Fruit fly (Drosophila melanogaster): ENCODE data around the gene Naglu.

Naglu gene

dm6 chr2L:8394840-8395239 lies 16.8 kb downstream of the Naglu start, which contains the start of gene Peritrophin-15b:
Gene Peritrophin-15b, minus strand, starts transcription at chr2L:8394940.
- no peak for TF ChIP-seq CG17801 (GFP tag; optimal IDR thresholded peaks at IDR 0.05; ENCODE audit: partially characterized antibody)

DNA sequence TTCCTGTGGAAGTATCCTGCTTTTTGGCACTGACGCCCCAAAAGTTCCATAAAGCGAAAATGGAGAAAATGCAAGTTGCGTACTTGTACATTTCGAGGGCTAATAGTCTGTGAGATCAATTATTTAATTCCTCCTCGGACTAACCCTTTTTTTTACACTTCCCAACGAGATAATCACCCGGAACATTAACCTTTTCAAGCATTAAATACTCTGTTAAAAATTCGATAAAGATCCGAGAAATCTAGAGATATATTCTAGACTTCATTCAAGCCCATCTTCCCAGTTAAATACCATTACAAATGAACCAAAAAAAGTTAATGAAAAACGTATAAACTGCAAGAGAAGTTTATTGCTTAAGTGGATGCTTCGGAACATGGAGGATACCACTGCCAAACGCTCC lies 17.5 kb downstream of the Naglu start, which contains the start of gene lectin-29Ca:
Gene lectin-29Ca (minus strand): TSS at position 101 of the 400 bp plus-strand sequence.
- TF ChIP-seq CG17801 (GFP tag; optimal IDR thresholded peaks at IDR 0.05; ENCODE audit: partially characterized antibody): no peak

dm6 chr2L:8393122-8393521 lies 18.5 kb downstream of the Naglu start, which contains the start of gene Acp29AB:
Gene Acp29AB, minus strand, starts transcription at chr2L:8393222.
- no peak for TF ChIP-seq CG17801 (GFP tag; optimal IDR thresholded peaks at IDR 0.05; ENCODE audit: partially characterized antibody)

- TF ChIP-seq CG17801 (GFP tag; optimal IDR thresholded peaks at IDR 0.05; ENCODE audit: partially characterized antibody): no peak
These were observed 19.4 kb downstream of the Naglu start, which contains the start of gene CG42820 for dm6 chr2L:8392298-8392697. Gene CG42820, minus strand, starts transcription at chr2L:8392398.

DNA sequence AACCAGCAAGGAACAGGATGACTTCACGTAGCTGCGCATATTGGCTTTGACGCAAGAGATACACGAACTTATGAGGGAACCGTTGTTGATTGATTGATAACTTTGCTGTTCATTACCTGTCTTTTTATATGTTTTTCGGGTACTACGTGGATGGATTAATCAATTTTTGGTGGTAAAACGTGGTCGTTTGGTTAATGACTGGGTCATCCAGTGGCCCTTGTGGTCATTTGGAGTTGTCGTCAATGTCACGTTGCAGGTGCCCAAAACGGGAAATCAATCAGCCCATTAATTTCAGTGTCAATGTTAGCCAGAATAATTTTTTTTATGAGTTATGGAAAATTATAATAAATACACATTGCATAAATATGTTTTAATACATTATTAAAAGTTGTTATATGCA lies 22.4 kb downstream of the Naglu start, which contains the start of gene CG42819:
Gene CG42819 (minus strand): TSS at position 101 of the 400 bp plus-strand sequence.
- no peak for TF ChIP-seq CG17801 (GFP tag; optimal IDR thresholded peaks at IDR 0.05; ENCODE audit: partially characterized antibody)

DNA sequence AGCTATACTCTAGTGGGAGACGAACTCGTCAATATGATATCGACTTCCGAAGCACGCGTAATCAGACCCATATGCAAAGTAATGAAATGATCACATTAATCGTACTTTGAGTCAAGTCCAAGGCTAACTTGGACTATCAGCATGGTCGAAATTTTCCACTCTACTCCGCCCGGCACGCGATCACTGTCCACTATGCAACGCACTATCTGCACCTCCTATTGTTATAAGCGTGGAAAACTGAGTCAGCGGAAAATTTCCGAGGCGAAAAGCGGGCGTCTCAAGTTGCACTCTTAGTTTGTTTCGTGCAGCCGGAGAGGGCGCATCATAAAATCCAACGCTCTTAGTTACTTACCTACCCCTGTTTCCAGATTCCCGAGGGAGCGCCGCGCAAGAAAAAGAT lies 25.8 kb downstream of the Naglu start:
- TF ChIP-seq CG17801 (GFP tag; optimal IDR thresholded peaks at IDR 0.05; ENCODE audit: partially characterized antibody): no peak

DNA sequence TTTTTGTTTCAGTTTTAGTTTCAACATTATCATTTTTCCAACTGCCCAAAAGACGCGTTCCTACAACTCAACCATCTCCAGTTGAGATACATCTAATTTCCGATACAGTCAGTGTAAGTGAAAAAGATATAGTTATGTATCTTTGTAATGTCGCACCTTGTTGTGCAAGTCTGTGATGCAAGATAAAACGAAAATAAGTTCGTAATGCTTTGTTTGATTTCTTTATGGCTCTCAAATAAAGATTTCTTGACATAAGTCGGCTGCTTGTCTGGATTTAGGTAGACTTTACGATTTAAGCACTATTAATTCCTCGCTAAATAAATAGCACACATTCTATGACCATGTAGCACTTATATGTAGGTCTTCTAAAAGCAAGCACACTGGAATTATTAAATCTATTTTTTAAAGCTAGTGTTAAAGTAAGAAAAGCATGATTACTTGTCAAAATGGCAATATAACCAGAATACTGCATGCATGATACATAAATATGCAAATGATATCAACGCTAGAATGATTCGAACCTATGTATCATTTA lies 26.6 kb downstream of the Naglu start:
- TF ChIP-seq CG17801 (GFP tag; optimal IDR thresholded peaks at IDR 0.05; ENCODE audit: partially characterized antibody): no peak

DNA sequence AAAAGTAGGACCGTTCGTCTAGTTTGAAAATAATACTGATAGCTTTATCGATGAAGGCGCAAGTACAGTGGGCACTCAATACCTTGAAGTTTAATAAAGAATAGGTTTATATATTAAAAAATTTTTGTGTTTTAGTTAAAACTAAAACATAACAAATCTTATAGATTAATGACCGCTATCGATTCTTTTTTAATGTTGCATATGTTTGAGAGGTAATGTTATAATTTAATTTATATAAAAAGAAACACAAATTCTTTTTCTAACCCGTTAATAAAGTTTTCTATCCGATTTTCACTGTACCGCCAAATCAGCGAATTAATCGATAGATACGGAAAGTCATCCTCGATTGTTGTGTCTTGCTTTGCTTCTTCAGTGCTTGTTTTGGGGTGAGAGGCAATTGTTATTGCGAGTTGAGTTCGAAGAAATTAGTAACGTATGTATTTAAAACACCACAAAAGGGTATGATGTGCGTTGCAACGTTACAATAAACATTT lies 27.5 kb downstream of the Naglu start, which contains the start of the genes Dad1 and CG13384:
Gene Dad1 (minus strand): TSS at position 30 of the 494 bp plus-strand sequence.
Gene CG13384 (plus strand): TSS at position 348 of the 494 bp plus-strand sequence.
- peak; percentile 98 for TF ChIP-seq CG17801 (GFP tag; optimal IDR thresholded peaks at IDR 0.05; ENCODE audit: partially characterized antibody)

DNA sequence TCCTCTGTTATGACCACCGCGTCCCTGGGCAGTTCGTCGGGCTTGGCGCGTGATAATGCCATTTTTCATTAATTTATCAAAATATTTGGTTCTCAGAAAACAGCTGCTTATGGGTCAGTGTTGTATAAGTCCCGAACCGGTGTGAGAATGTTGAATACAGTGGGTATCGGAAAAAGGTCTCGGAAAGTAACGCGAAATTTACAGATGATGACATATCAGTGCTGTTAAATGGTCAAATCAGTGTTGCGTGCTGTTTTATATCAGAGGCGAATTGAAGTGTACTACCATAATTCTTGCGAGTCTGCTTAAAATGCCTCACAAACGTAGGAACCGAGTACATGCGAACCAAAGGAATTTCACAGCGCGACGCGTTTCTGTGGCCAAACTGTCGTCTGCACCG lies 29.0 kb downstream of the Naglu start, which contains the start of the genes CG13392 and Rcd4:
Gene CG13392 (minus strand): TSS at position 162 of the 400 bp plus-strand sequence.
Gene Rcd4 (plus strand): TSS at position 216 of the 400 bp plus-strand sequence.
- peak; percentile 63 for TF ChIP-seq CG17801 (GFP tag; optimal IDR thresholded peaks at IDR 0.05; ENCODE audit: partially characterized antibody)

dm6 chr2L:8381508-8382036 lies 30.1 kb downstream of the Naglu start, which contains the start of gene AlaRS:
Gene AlaRS, minus strand, starts transcription at chr2L:8381764.
- peak; percentile 72 for TF ChIP-seq CG17801 (GFP tag; optimal IDR thresholded peaks at IDR 0.05; ENCODE audit: partially characterized antibody)

DNA sequence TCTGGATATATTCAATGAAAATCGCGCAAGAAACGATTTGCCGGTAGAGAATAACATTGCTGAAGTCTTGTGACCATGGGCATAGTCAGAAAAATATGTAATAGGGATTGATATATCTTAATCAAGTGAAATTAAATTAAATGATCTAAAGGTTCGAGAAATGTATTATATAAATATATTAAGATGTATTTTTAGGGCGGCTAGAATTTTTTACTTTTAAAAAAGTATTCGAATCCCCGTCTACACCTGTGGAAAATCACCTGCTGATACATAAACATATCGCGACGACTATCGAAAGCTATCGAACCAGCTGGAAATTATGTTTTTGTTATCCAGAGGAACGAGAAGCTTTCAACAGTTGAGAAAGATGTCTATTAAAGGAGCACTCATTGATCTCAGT lies 35.0 kb downstream of the Naglu start, which contains the start of the genes CG13390 and CG17294:
Gene CG13390 (minus strand): TSS at position 81 of the 400 bp plus-strand sequence.
Gene CG17294 (plus strand): TSS at position 319 of the 400 bp plus-strand sequence.
- peak; percentile 100 for TF ChIP-seq CG17801 (GFP tag; optimal IDR thresholded peaks at IDR 0.05; ENCODE audit: partially characterized antibody)

DNA sequence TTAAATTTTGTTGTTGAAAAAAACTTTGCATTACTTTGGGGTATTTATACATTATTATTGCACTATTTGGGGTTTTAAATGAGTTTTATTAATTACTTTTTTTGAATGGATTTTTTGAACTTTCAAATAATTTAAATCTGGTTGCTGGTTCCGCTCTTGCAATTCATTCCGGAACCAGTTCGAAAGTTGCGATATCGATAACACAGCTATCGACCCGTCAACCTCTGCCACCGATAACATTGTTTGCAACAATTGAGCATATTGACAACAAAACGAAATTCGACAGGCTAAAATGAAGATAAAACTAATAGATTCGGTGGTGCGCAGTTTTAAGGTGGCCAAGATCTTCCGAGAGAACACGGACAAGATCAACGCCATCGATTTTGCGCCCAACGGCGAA lies 37.4 kb downstream of the Naglu start, which contains the start of gene Wdr82:
Gene Wdr82 (plus strand): TSS at position 227 of the 400 bp plus-strand sequence.
- peak; percentile 12 for TF ChIP-seq CG17801 (GFP tag; optimal IDR thresholded peaks at IDR 0.05; ENCODE audit: partially characterized antibody)

- TF ChIP-seq CG17801 (GFP tag; optimal IDR thresholded peaks at IDR 0.05; ENCODE audit: partially characterized antibody): no peak
These were observed 39.4 kb downstream of the Naglu start for dm6 chr2L:8372248-8372647.

- TF ChIP-seq CG17801 (GFP tag; optimal IDR thresholded peaks at IDR 0.05; ENCODE audit: partially characterized antibody): peak; percentile 49
These were observed 40.2 kb downstream of the Naglu start for dm6 chr2L:8371354-8371937.
